Worm (Caenorhabditis elegans): ENCODE data around the gene T22F3.7.

- peak; percentile 87 for TF ChIP-seq nhr-90 (tag; optimal IDR thresholded peaks at IDR 0.05)
- TF ChIP-seq akir-1 (GFP tag; optimal IDR thresholded peaks at IDR 0.05) = no peak
- peak; percentile 34; the same call in 1 of the 2 replicates for TF ChIP-seq Y56A3A.18 (GFP tag; IDR thresholded peaks at IDR 0.05)
Observed at ce11 chrV:3634293-3635016, 34.0 kb upstream of the T22F3.7 start.
